Fruit fly (Drosophila melanogaster) whole organism: ENCODE results near the gene Cnx99A.

Experiments used
- Dll ChIP-seq: fragments of >200 bp; optimal IDR thresholded peaks from 2 replicates; lab custom pipeline; 2017
- EcR ChIP-seq, 2 experiments: fragments of >200 bp; optimal IDR thresholded peaks; 2 replicates each; lab custom pipeline; 2017; ENCODE audit warnings: missing biosample characterization in 2 of 2, missing genetic modification characterization in 2 of 2, missing genetic modification reagents in 2 of 2
- pan ChIP-seq: fragments of >200 bp; optimal IDR thresholded peaks from 2 replicates; lab custom pipeline; 2017
- psq ChIP-seq: fragments of >200 bp; optimal IDR thresholded peaks from 2 replicates; lab custom pipeline; 2017

dm6 chr3R:29290588-29291530 is 28.6 kb downstream of the Cnx99A start:
- no peak for TF ChIP-seq EcR (GFP tag; optimal IDR thresholded peaks at IDR 0.05; lab: Kevin White, UChicago)
- no peak for TF ChIP-seq psq
- TF ChIP-seq Dll = no peak
- TF ChIP-seq pan = no peak
